Worm (Caenorhabditis elegans): ENCODE results near the gene C49H3.16.
A peak's percentile ranks its signal among the peaks of the same experiment; 100 is the strongest.

Gene C49H3.16

DNA sequence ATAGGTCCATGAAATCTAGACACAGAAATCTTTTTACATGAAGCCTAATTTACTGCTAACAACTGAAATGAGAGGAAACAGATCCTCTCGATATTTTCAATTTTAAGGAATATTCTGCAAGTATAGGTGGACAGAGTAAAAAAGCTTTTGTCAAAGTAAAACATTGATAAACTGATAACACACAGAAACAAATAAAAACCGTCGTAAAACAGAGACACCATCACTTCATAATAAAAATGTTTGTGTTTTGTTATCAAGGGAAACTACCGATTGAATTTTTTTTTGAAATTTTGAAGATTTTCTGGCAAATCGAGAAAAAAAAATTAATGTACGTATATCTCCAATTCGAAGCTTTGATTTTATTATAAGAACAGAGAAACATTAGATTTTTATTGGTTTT lies 39.1 kb upstream of the C49H3.16 start:
- TF ChIP-seq snpc-4 (tag; optimal IDR thresholded peaks at IDR 0.05) (no peak), hlh-1 (tag; optimal IDR thresholded peaks at IDR 0.05) (no peak), elt-1 (tag; optimal IDR thresholded peaks at IDR 0.05; ENCODE audit: borderline replicate concordance, insufficient read depth) (no peak)

ce11 chrIV:7881726-7882125 lies 38.5 kb upstream of the C49H3.16 start, which contains the start of gene atic-1:
Gene atic-1 (plus strand): TSS chrIV:7882026.
- TF ChIP-seq zip-8 (tag; optimal IDR thresholded peaks at IDR 0.05) (no peak), bed-3 (GFP tag; optimal IDR thresholded peaks at IDR 0.05) (no peak), nhr-28 (tag; optimal IDR thresholded peaks at IDR 0.05) (no peak), ceh-39 (tag; optimal IDR thresholded peaks at IDR 0.05) (no peak), nhr-2 (tag; optimal IDR thresholded peaks at IDR 0.05) (no peak), lin-13 (tag; optimal IDR thresholded peaks at IDR 0.05) (no peak), unc-62 (GFP tag; optimal IDR thresholded peaks at IDR 0.05) (no peak), ham-2 (GFP tag; optimal IDR thresholded peaks at IDR 0.05) (no peak), unc-39 (tag; optimal IDR thresholded peaks at IDR 0.05) (no peak), mep-1 (tag; optimal IDR thresholded peaks at IDR 0.05) (no peak), ztf-11 (tag; optimal IDR thresholded peaks at IDR 0.05) (no peak), tbx-8 (GFP tag; optimal IDR thresholded peaks at IDR 0.05) (no peak), unc-120 (tag; optimal IDR thresholded peaks at IDR 0.05; ENCODE audit: poor library complexity, severe bottlenecking) (no peak), snpc-4 (tag; optimal IDR thresholded peaks at IDR 0.05) (no peak), ces-1 (GFP tag; optimal IDR thresholded peaks at IDR 0.05) (no peak)

DNA sequence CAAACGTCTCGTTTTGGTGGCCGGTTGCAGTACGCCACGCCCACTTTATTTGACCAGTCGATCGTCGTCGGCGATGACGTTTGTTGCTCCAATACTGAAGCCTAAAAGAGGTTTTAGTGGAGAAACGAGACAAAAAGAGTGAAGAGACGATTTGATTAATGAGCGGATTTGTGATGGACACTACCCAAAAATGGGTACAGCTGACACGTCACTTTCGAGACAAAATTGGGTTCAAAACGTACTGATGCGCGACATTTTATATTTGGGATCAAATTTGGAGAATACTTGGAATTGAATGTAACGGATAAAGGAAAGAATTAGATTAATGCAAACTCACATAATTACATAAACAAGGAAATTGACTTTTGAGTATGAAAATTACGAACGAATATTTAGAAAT lies 22.8 kb upstream of the C49H3.16 start, which contains the start of gene ilys-4:
TSS of gene ilys-4 (minus strand) at position 101 of the 400 bp plus-strand sequence.
- TF ChIP-seq unc-39 (tag; optimal IDR thresholded peaks at IDR 0.05) (no peak), lin-13 (tag; optimal IDR thresholded peaks at IDR 0.05) (no peak), tbx-8 (GFP tag; optimal IDR thresholded peaks at IDR 0.05) (no peak), elt-1 (tag; optimal IDR thresholded peaks at IDR 0.05; ENCODE audit: borderline replicate concordance, insufficient read depth) (no peak), ceh-39 (tag; optimal IDR thresholded peaks at IDR 0.05) (no peak), nhr-2 (tag; optimal IDR thresholded peaks at IDR 0.05) (no peak), ces-1 (GFP tag; optimal IDR thresholded peaks at IDR 0.05) (no peak), zip-8 (tag; optimal IDR thresholded peaks at IDR 0.05) (no peak), ceh-43 (GFP tag; optimal IDR thresholded peaks at IDR 0.05) (no peak), M03D4.4 (tag; optimal IDR thresholded peaks at IDR 0.05) (no peak)

DNA sequence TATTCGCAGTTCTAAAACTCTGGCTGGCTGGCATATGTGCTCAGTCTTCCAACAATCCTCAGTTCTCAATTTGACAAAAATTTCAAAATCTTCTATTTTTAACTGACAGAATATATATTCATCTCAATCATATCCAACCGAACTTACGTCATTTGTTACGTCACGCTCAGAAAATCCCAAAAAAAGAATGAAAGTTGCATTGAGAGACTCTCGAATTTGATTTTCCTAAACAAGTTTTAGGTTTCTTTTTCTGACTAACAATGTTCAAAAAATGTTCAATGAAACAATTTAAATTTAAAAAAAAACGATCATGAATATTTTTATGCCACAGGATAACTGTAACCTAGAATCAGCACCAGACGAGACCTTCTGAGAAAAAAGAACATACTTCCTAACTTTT lies 22.3 kb upstream of the C49H3.16 start:
- TF ChIP-seq lin-13 (tag; optimal IDR thresholded peaks at IDR 0.05), result no peak
- TF ChIP-seq nhr-2 (tag; optimal IDR thresholded peaks at IDR 0.05), result no peak
- no peak for TF ChIP-seq ceh-83 (GFP tag; optimal IDR thresholded peaks at IDR 0.05)
- TF ChIP-seq mls-2 (tag; optimal IDR thresholded peaks at IDR 0.05), result no peak
- TF ChIP-seq zip-8 (tag; optimal IDR thresholded peaks at IDR 0.05), result peak; percentile 96
- no peak for TF ChIP-seq lin-32 (GFP tag; optimal IDR thresholded peaks at IDR 0.05)
- TF ChIP-seq mab-5 (tag; optimal IDR thresholded peaks at IDR 0.05), result no peak
- no peak for TF ChIP-seq elt-1 (tag; optimal IDR thresholded peaks at IDR 0.05; ENCODE audit: borderline replicate concordance, insufficient read depth)
- no peak for TF ChIP-seq elt-3 (tag; optimal IDR thresholded peaks at IDR 0.05)

DNA sequence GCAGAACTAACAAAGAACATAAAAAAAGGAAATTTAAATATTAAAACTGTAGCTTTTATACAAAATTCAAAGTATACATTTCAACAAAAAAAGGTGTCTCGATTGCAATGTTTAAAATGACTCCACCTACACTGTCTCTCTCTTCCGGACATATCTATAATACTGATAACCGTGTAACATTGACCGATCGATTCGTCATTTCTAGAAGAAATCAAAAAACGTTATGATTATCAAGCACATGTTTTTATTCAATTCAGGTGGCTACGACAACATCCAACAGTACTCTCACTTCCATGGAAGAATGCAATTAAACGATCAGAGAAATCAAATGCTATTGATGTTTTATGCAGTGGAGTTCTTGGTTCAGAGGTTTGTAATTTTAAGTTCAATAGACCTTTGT lies 21.7 kb upstream of the C49H3.16 start:
- TF ChIP-seq unc-39 (tag; optimal IDR thresholded peaks at IDR 0.05) (no peak), unc-62 (GFP tag; optimal IDR thresholded peaks at IDR 0.05) (no peak), elt-1 (tag; optimal IDR thresholded peaks at IDR 0.05; ENCODE audit: borderline replicate concordance, insufficient read depth) (no peak)

- TF ChIP-seq hlh-1 (tag; optimal IDR thresholded peaks at IDR 0.05) (no peak), ham-2 (GFP tag; optimal IDR thresholded peaks at IDR 0.05) (no peak), nhr-2 (tag; optimal IDR thresholded peaks at IDR 0.05) (no peak), tbx-8 (GFP tag; optimal IDR thresholded peaks at IDR 0.05) (no peak), flh-1 (GFP tag; optimal IDR thresholded peaks at IDR 0.05) (no peak), unc-39 (tag; optimal IDR thresholded peaks at IDR 0.05) (no peak), M03D4.4 (tag; optimal IDR thresholded peaks at IDR 0.05) (no peak), ceh-43 (GFP tag; optimal IDR thresholded peaks at IDR 0.05) (no peak), snpc-4 (tag; optimal IDR thresholded peaks at IDR 0.05) (no peak), cnd-1 (tag; optimal IDR thresholded peaks at IDR 0.05) (no peak), ztf-11 (tag; optimal IDR thresholded peaks at IDR 0.05) (no peak), unc-62 (GFP tag; optimal IDR thresholded peaks at IDR 0.05) (no peak), nhr-12 (tag; optimal IDR thresholded peaks at IDR 0.05) (no peak), mls-2 (tag; optimal IDR thresholded peaks at IDR 0.05) (no peak), sem-2 (GFP tag; optimal IDR thresholded peaks at IDR 0.05) (no peak), elt-1 (tag; optimal IDR thresholded peaks at IDR 0.05; ENCODE audit: borderline replicate concordance, insufficient read depth) (no peak), nhr-76 (tag; optimal IDR thresholded peaks at IDR 0.05) (no peak), mab-5 (tag; optimal IDR thresholded peaks at IDR 0.05) (no peak), drap-1 (GFP tag; optimal IDR thresholded peaks at IDR 0.05) (no peak), mep-1 (tag; optimal IDR thresholded peaks at IDR 0.05) (peak; percentile 71), unc-120 (tag; optimal IDR thresholded peaks at IDR 0.05; ENCODE audit: poor library complexity, severe bottlenecking) (peak; percentile 25), blmp-1 (tag; optimal IDR thresholded peaks at IDR 0.05) (no peak), lin-32 (GFP tag; optimal IDR thresholded peaks at IDR 0.05) (no peak), nhr-28 (tag; optimal IDR thresholded peaks at IDR 0.05) (no peak), nhr-237 (tag; optimal IDR thresholded peaks at IDR 0.05) (peak; percentile 55), lsy-2 (tag; optimal IDR thresholded peaks at IDR 0.05) (peak; percentile 96), sptf-1 (tag; optimal IDR thresholded peaks at IDR 0.05) (no peak), bed-3 (GFP tag; optimal IDR thresholded peaks at IDR 0.05) (no peak), pha-4 (tag; optimal IDR thresholded peaks at IDR 0.05) (peak; percentile 37), elt-3 (tag; optimal IDR thresholded peaks at IDR 0.05) (no peak)
These were observed 17.9 kb upstream of the C49H3.16 start, which contains the start of gene arp-11 for ce11 chrIV:7902221-7902904. Gene arp-11 (minus strand): TSS chrIV:7902271.
